Worm (Caenorhabditis elegans) whole organism, mixed stage, embryonic: Measurements from ENCODE around the gene ZK809.8.
A peak's percentile ranks its signal among the peaks of the same experiment; 100 is the strongest.

Experiments used
- M03D4.4 ChIP-seq: sonication (generic microtip); optimal IDR thresholded peaks from 2 replicates; lab custom pipeline; 2017; ENCODE audit warnings: mild to moderate bottlenecking, missing genetic modification characterization, missing compliant biosample characterization
- bed-3 ChIP-seq: fragments of 200-800 bp; sonication (Bioruptor generic); optimal IDR thresholded peaks from 3 replicates; lab custom pipeline; 2018; ENCODE audit warnings: mild to moderate bottlenecking, missing genetic modification characterization, moderate library complexity, missing compliant biosample characterization
- blmp-1 ChIP-seq: fragments of 150-350 bp; optimal IDR thresholded peaks from 2 replicates; lab custom pipeline; 2014; ENCODE audit warnings: missing biosample characterization, missing genetic modification characterization
- ceh-39 ChIP-seq: fragments of 150-350 bp; optimal IDR thresholded peaks from 2 replicates; lab custom pipeline; 2014; ENCODE audit warnings: missing biosample characterization, missing genetic modification characterization
- ceh-43 ChIP-seq: fragments of 200-800 bp; sonication (Bioruptor generic); optimal IDR thresholded peaks from 2 replicates; lab custom pipeline; 2018; ENCODE audit warnings: mild to moderate bottlenecking, missing genetic modification characterization, moderate library complexity, missing compliant biosample characterization
- ceh-83 ChIP-seq: fragments of 200-800 bp; sonication (Bioruptor generic); optimal IDR thresholded peaks from 2 replicates; lab custom pipeline; 2018; ENCODE audit warnings: mild to moderate bottlenecking, missing genetic modification characterization, missing compliant biosample characterization
- ces-1 ChIP-seq: fragments of 150-350 bp; optimal IDR thresholded peaks from 2 replicates; lab custom pipeline; 2014; ENCODE audit warnings: missing biosample characterization, missing genetic modification reagents, missing genetic modification characterization
- cnd-1 ChIP-seq: fragments of 200-800 bp; sonication (Bioruptor generic); optimal IDR thresholded peaks from 2 replicates; lab custom pipeline; 2018; ENCODE audit warnings: mild to moderate bottlenecking, missing genetic modification characterization, missing compliant biosample characterization
- drap-1 ChIP-seq: fragments of 200-800 bp; sonication (Bioruptor generic); optimal IDR thresholded peaks from 3 replicates; lab custom pipeline; 2018; ENCODE audit warnings: mild to moderate bottlenecking, missing genetic modification characterization, missing compliant biosample characterization
- elt-1 ChIP-seq: sonication (generic microtip); optimal IDR thresholded peaks from 2 replicates; lab custom pipeline; 2017; ENCODE audit warnings: missing genetic modification characterization, mild to moderate bottlenecking, missing compliant biosample characterization, antibody characterized with exemption, moderate library complexity, borderline replicate concordance; ENCODE audit not compliant: insufficient read depth
- elt-3 ChIP-seq: fragments of 150-350 bp; optimal IDR thresholded peaks from 2 replicates; lab custom pipeline; 2014; ENCODE audit warnings: missing biosample characterization, missing genetic modification characterization
- flh-1 ChIP-seq: fragments of 200-800 bp; sonication (Bioruptor generic); optimal IDR thresholded peaks from 2 replicates; lab custom pipeline; 2018; ENCODE audit warnings: mild to moderate bottlenecking, missing genetic modification characterization, moderate library complexity, missing compliant biosample characterization
- ham-2 ChIP-seq: fragments of 200-800 bp; sonication (Bioruptor generic); optimal IDR thresholded peaks from 2 replicates; lab custom pipeline; 2018; ENCODE audit warnings: mild to moderate bottlenecking, missing genetic modification characterization, missing compliant biosample characterization
- hlh-1 ChIP-seq: fragments of 150-350 bp; optimal IDR thresholded peaks from 2 replicates; lab custom pipeline; 2014; ENCODE audit warnings: missing biosample characterization, missing genetic modification reagents, missing genetic modification characterization
- lin-13 ChIP-seq: fragments of 150-350 bp; optimal IDR thresholded peaks from 2 replicates; lab custom pipeline; 2014; ENCODE audit warnings: missing biosample characterization, missing genetic modification characterization
- lin-32 ChIP-seq: fragments of 200-800 bp; sonication (Bioruptor generic); optimal IDR thresholded peaks from 2 replicates; lab custom pipeline; 2018; ENCODE audit warnings: mild to moderate bottlenecking, missing genetic modification characterization, missing compliant biosample characterization
- lsy-2 ChIP-seq: fragments of 150-350 bp; optimal IDR thresholded peaks from 2 replicates; lab custom pipeline; 2014; ENCODE audit warnings: missing biosample characterization, missing genetic modification characterization
- mab-5 ChIP-seq: fragments of 150-350 bp; optimal IDR thresholded peaks from 2 replicates; lab custom pipeline; 2014; ENCODE audit warnings: missing biosample characterization, missing genetic modification characterization
- mep-1 ChIP-seq: fragments of 150-350 bp; optimal IDR thresholded peaks from 2 replicates; lab custom pipeline; 2017; ENCODE audit warnings: missing biosample characterization, missing genetic modification reagents, missing genetic modification characterization, inconsistent platforms
- mls-2 ChIP-seq: sonication (generic microtip); optimal IDR thresholded peaks from 2 replicates; lab custom pipeline; 2016; ENCODE audit warnings: mild to moderate bottlenecking, missing genetic modification characterization, moderate library complexity, missing compliant biosample characterization
- nhr-12 ChIP-seq: fragments of 150-350 bp; optimal IDR thresholded peaks from 2 replicates; lab custom pipeline; 2014; ENCODE audit warnings: missing biosample characterization, missing genetic modification characterization
- nhr-2 ChIP-seq: fragments of 150-350 bp; optimal IDR thresholded peaks from 2 replicates; lab custom pipeline; 2014; ENCODE audit warnings: missing biosample characterization, missing genetic modification characterization
- nhr-237 ChIP-seq: fragments of 150-350 bp; optimal IDR thresholded peaks from 2 replicates; lab custom pipeline; 2014; ENCODE audit warnings: missing biosample characterization, missing genetic modification characterization
- nhr-28 ChIP-seq: fragments of 150-350 bp; optimal IDR thresholded peaks from 2 replicates; lab custom pipeline; 2014; ENCODE audit warnings: missing biosample characterization, missing genetic modification characterization
- nhr-76 ChIP-seq: sonication (generic microtip); optimal IDR thresholded peaks from 2 replicates; lab custom pipeline; 2017; ENCODE audit warnings: missing biosample characterization, missing genetic modification characterization
- pha-4 ChIP-seq: fragments of 150-350 bp; optimal IDR thresholded peaks from 2 replicates; lab custom pipeline; 2018; ENCODE audit warnings: missing biosample characterization, missing genetic modification reagents, missing genetic modification characterization
- sem-2 ChIP-seq: fragments of 200-800 bp; sonication (Bioruptor generic); optimal IDR thresholded peaks from 2 replicates; lab custom pipeline; 2018; ENCODE audit warnings: mild to moderate bottlenecking, missing genetic modification characterization, missing compliant biosample characterization
- snpc-4 ChIP-seq: fragments of 150-350 bp; optimal IDR thresholded peaks from 2 replicates; lab custom pipeline; 2014; ENCODE audit warnings: missing biosample characterization, missing genetic modification characterization
- sptf-1 ChIP-seq: sonication (generic microtip); optimal IDR thresholded peaks from 2 replicates; lab custom pipeline; 2017; ENCODE audit warnings: mild to moderate bottlenecking, missing genetic modification characterization, moderate library complexity, missing compliant biosample characterization
- tbx-8 ChIP-seq: fragments of 200-800 bp; sonication (Bioruptor generic); optimal IDR thresholded peaks from 2 replicates; lab custom pipeline; 2018; ENCODE audit warnings: mild to moderate bottlenecking, missing genetic modification characterization, moderate library complexity, missing compliant biosample characterization
- unc-120 ChIP-seq: sonication (generic microtip); optimal IDR thresholded peaks from 2 replicates; lab custom pipeline; 2017; ENCODE audit warnings: missing genetic modification characterization, missing compliant biosample characterization; ENCODE audit not compliant: poor library complexity, severe bottlenecking
- unc-39 ChIP-seq: fragments of 150-350 bp; optimal IDR thresholded peaks from 2 replicates; lab custom pipeline; 2014; ENCODE audit warnings: missing biosample characterization, missing genetic modification characterization
- unc-62 ChIP-seq: fragments of 150-350 bp; optimal IDR thresholded peaks from 2 replicates; lab custom pipeline; 2014; ENCODE audit warnings: missing biosample characterization, missing genetic modification reagents, missing genetic modification characterization
- zip-8 ChIP-seq: fragments of 150-350 bp; optimal IDR thresholded peaks from 2 replicates; lab custom pipeline; 2014; ENCODE audit warnings: missing biosample characterization, missing genetic modification characterization
- ztf-11 ChIP-seq: fragments of 150-350 bp; optimal IDR thresholded peaks from 2 replicates; lab custom pipeline; 2014; ENCODE audit warnings: missing biosample characterization, missing genetic modification characterization

Gene ZK809.8

DNA sequence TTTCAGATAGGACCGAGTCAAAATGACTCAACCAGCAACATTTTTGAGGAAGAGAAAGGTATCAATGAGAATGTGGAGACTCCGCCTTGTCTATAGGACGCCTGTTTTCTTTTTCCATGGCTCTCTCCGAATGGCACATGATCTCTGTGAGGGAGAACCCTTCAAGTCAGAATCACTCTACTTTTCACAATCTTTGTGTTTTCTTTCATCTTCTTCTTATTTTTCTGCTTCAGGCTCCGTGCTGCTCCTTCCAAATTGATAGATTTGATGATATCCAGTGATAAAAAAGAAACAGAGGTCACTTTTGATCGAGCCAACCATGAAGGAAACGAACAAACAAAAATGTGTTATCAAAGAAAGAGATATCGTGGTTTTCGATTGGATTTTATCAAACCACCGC lies at the start of gene ZK809.8:
TSS of gene ZK809.8 (minus strand) at position 34 of the 400 bp plus-strand sequence.
- TF ChIP-seq nhr-237 (tag; lab: Kevin White, UChicago), result no peak
- no peak for TF ChIP-seq lin-13 (tag; lab: Kevin White, UChicago)
- no peak for TF ChIP-seq pha-4 (tag; lab: Kevin White, UChicago)
- no peak for TF ChIP-seq unc-39 (tag; lab: Kevin White, UChicago)
- no peak for TF ChIP-seq ceh-43 (GFP tag; lab: Kevin White, UChicago)
- no peak for TF ChIP-seq ceh-39
- TF ChIP-seq hlh-1 (tag; lab: Kevin White, UChicago), result peak; percentile 15
- TF ChIP-seq ztf-11 (tag; lab: Kevin White, UChicago), result no peak
- TF ChIP-seq, all 35 proteins: peak for 1

DNA sequence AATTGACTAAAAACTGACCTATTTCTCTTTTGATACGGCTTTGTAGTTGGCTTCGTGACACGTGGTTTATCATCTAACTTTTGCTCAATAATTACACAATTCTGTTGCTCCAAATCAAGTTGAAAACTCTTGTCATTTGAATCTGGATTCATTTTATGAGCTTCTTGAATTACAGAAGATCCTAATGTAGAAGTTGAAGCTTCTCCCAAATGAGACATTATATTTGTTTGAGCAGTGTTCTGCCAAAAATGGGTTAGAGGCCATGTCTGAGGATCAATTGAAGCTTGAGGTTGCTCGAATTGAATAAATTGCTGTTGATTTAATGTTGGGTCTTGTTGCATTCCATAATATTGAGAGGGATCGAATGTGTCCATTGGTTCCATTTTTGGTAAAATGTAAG lies 48.6 kb upstream of the ZK809.8 start:
- no peak for TF ChIP-seq zip-8 (tag; lab: Kevin White, UChicago)
- TF ChIP-seq elt-3, result no peak
- TF ChIP-seq blmp-1, result peak; percentile 18

DNA sequence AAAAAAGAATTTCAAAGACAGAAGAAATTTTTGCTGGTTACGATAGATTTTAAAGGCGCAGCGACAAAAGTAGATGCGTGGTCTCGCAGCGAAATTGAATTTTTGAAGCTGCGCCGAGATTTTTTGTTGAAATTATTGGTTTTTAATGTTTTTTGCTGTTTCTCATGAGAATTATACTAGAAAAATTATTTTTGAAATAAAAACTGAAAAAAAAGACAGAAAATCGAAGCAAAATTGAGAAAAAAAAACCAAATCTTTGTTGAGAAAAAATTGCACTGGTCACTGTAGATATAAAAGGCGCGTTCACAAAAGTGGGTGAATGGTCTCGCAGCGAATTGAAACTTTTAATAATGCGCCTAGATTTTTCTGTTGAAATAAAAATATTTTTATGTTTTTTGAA lies 46.8 kb upstream of the ZK809.8 start:
- TF ChIP-seq cnd-1 (tag; lab: Kevin White, UChicago), result no peak
- no peak for TF ChIP-seq lsy-2 (tag; lab: Kevin White, UChicago)
- no peak for TF ChIP-seq snpc-4 (tag; lab: Kevin White, UChicago)
- no peak for TF ChIP-seq blmp-1
- no peak for TF ChIP-seq nhr-2
- no peak for TF ChIP-seq zip-8 (tag; lab: Kevin White, UChicago)
- no peak for TF ChIP-seq nhr-237 (tag; lab: Kevin White, UChicago)
- TF ChIP-seq unc-120, result no peak
- no peak for TF ChIP-seq elt-1 (tag; lab: Kevin White, UChicago)
- no peak for TF ChIP-seq mab-5 (tag; lab: Kevin White, UChicago)
- no peak for TF ChIP-seq flh-1 (GFP tag; lab: Kevin White, UChicago)

DNA sequence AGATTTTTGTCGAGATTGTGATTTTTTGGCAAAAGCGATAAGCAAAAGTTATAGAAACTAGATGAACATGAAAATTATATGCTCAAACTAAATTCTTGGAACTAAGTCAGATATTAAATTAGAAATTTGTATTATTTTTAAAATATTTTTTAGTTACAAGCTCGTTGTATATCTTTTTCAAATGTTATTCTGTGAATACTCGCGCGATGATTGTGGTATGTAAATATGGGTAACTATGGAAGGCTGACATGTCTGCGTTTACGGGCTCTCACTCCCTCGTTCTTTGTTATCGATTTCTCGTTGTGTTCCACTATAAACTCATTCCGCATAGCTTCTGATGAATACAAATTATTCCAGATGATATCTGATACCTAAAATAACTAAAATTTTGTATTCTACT lies 45.3 kb upstream of the ZK809.8 start, which contains the start of gene ZK792.7:
TSS of gene ZK792.7 (plus strand) at position 301 of the 400 bp plus-strand sequence.
- no peak for TF ChIP-seq ceh-39
- peak; percentile 44 for TF ChIP-seq ces-1
- TF ChIP-seq pha-4 (tag; lab: Kevin White, UChicago), result peak; percentile 55

DNA sequence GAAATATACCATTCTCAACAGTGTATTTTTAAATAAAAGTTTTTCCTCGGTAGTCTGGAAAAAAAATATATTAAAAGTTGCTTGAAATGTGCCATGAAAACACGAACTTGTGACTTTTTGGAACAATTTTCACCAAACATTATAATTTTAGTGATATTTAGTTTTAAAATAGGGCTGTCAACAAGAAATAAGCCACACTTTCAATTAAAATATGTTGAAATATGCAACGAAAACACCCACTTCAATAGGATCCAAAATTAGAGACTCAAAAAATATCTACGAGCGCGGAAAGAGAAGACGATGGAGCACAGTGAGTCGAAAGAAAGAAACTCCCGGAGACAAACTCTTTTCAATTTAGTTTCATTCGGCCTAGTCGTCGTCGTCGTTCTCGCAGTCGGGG lies 44.6 kb upstream of the ZK809.8 start, which contains the start of gene ZK792.12:
TSS of gene ZK792.12 (plus strand) at position 301 of the 400 bp plus-strand sequence.
- TF ChIP-seq ces-1 (no peak), elt-1 (tag; lab: Kevin White, UChicago) (no peak), sptf-1 (tag; lab: Kevin White, UChicago) (no peak), lsy-2 (tag; lab: Kevin White, UChicago) (no peak), ztf-11 (tag; lab: Kevin White, UChicago) (no peak), unc-62 (GFP tag; lab: Kevin White, UChicago) (no peak), blmp-1 (no peak), nhr-237 (tag; lab: Kevin White, UChicago) (no peak), nhr-76 (tag; lab: Kevin White, UChicago) (no peak), flh-1 (GFP tag; lab: Kevin White, UChicago) (no peak), mab-5 (tag; lab: Kevin White, UChicago) (no peak), pha-4 (tag; lab: Kevin White, UChicago) (no peak), nhr-12 (tag; lab: Kevin White, UChicago) (no peak), ham-2 (GFP tag; lab: Kevin White, UChicago) (no peak), zip-8 (tag; lab: Kevin White, UChicago) (no peak), elt-3 (no peak), nhr-2 (no peak)

DNA sequence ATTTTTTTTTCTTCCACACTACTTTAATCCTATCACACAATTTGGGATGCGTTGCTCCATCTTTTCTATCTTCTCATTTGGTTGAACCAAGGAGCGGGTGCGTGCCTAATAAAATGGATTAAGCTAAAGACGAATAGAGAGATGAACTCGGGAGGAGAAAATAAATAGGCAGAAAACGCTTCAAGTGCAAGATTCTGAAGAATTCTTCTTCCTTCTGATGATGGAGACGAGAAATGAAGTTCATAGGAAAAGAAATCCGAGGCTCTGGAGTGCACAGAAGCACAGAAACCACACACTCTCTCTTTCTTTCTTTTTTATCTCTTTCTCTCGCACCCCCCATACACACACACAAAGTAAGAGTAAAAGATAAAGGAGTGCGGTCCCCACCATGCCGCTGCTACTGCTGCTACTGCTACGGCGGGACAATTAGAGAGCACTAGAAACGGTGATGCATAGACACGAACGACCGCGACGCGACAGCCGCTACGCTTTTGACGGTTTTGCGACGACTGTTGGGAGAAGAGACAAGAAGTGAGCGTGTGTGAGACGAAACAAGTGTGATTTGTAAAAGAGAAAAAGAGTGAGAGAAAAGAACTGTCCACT lies 43.3 kb upstream of the ZK809.8 start:
- TF ChIP-seq hlh-1 (tag; lab: Kevin White, UChicago), result peak; percentile 73
- peak; percentile 46 for TF ChIP-seq ceh-39
- no peak for TF ChIP-seq nhr-28 (tag; lab: Kevin White, UChicago)
- no peak for TF ChIP-seq nhr-12 (tag; lab: Kevin White, UChicago)
- TF ChIP-seq nhr-76 (tag; lab: Kevin White, UChicago), result no peak
- no peak for TF ChIP-seq lin-32 (GFP tag; lab: Kevin White, UChicago)
- TF ChIP-seq tbx-8 (GFP tag; lab: Kevin White, UChicago), result peak; percentile 39
- TF ChIP-seq ceh-83 (GFP tag; lab: Kevin White, UChicago), result no peak
- TF ChIP-seq sem-2, result no peak
- TF ChIP-seq drap-1, result peak; percentile 44
- TF ChIP-seq lsy-2 (tag; lab: Kevin White, UChicago), result peak; percentile 23
- no peak for TF ChIP-seq elt-3
- peak; percentile 18 for TF ChIP-seq ceh-43 (GFP tag; lab: Kevin White, UChicago)
- TF ChIP-seq nhr-237 (tag; lab: Kevin White, UChicago), result peak; percentile 70
- no peak for TF ChIP-seq ztf-11 (tag; lab: Kevin White, UChicago)
- TF ChIP-seq pha-4 (tag; lab: Kevin White, UChicago), result peak; percentile 49
- no peak for TF ChIP-seq zip-8 (tag; lab: Kevin White, UChicago)
- TF ChIP-seq elt-1 (tag; lab: Kevin White, UChicago), result no peak
- TF ChIP-seq mep-1, result peak; percentile 67
- no peak for TF ChIP-seq bed-3
- TF ChIP-seq ham-2 (GFP tag; lab: Kevin White, UChicago), result peak; percentile 97
- no peak for TF ChIP-seq lin-13 (tag; lab: Kevin White, UChicago)
- TF ChIP-seq M03D4.4 (tag; lab: Kevin White, UChicago), result peak; percentile 64
- TF ChIP-seq ces-1, result peak; percentile 99
- TF ChIP-seq mls-2 (tag; lab: Kevin White, UChicago), result peak; percentile 60
- TF ChIP-seq unc-62 (GFP tag; lab: Kevin White, UChicago), result peak; percentile 81
- TF ChIP-seq unc-39 (tag; lab: Kevin White, UChicago), result no peak
- no peak for TF ChIP-seq mab-5 (tag; lab: Kevin White, UChicago)
